Fruit fly (Drosophila melanogaster) whole organism, embryonic: ENCODE measurements around the gene ddbt.
A peak's percentile ranks its signal among the peaks of the same experiment; 100 is the strongest.

Source experiments
- Atf3 ChIP-seq: fragments of 200-800 bp; sonication (Bioruptor generic); optimal IDR thresholded peaks from 3 replicates; lab custom pipeline; 2016; ENCODE audit warnings: missing biosample characterization, missing genetic modification characterization
- B-H2 ChIP-seq: fragments of 200-800 bp; sonication (Bioruptor generic); optimal IDR thresholded peaks from 2 replicates; lab custom pipeline; 2018; ENCODE audit warnings: missing biosample characterization, mild to moderate bottlenecking, missing genetic modification characterization
- CG12769 ChIP-seq: fragments of 200-800 bp; sonication (Bioruptor generic); optimal IDR thresholded peaks from 2 replicates; lab custom pipeline; 2019; ENCODE audit warnings: missing biosample characterization, mild to moderate bottlenecking, missing genetic modification characterization, moderate library complexity
- CG14050 ChIP-seq: fragments of 200-800 bp; sonication (Bioruptor generic); IDR thresholded peaks from 3 replicates; pipeline ENCODE4 v1.3.6; 2022; ENCODE audit warnings: missing biosample characterization, missing genetic modification characterization
- CG14710 ChIP-seq: fragments of 200-800 bp; sonication (Bioruptor generic); optimal IDR thresholded peaks from 3 replicates; lab custom pipeline; 2019; ENCODE audit warnings: missing biosample characterization, mild to moderate bottlenecking, missing genetic modification characterization, moderate library complexity
- CG15601 ChIP-seq: fragments of 200-800 bp; sonication (Bioruptor generic); optimal IDR thresholded peaks from 3 replicates; lab custom pipeline; 2019; ENCODE audit warnings: missing biosample characterization, mild to moderate bottlenecking, missing genetic modification characterization, moderate library complexity
- CG1602 ChIP-seq: fragments of 200-800 bp; sonication (Bioruptor generic); optimal IDR thresholded peaks from 3 replicates; lab custom pipeline; 2016; ENCODE audit warnings: missing biosample characterization, missing genetic modification characterization
- CG1603 ChIP-seq: fragments of 200-800 bp; sonication (Bioruptor generic); optimal IDR thresholded peaks from 2 replicates; lab custom pipeline; 2019; ENCODE audit warnings: missing biosample characterization, mild to moderate bottlenecking, missing genetic modification characterization, moderate library complexity
- CG17186 ChIP-seq: fragments of 200-800 bp; sonication (Bioruptor generic); optimal IDR thresholded peaks from 3 replicates; lab custom pipeline; 2017; ENCODE audit warnings: missing biosample characterization, missing genetic modification reagents, missing genetic modification characterization
- CG17568 ChIP-seq: fragments of 200-800 bp; sonication (Bioruptor generic); optimal IDR thresholded peaks from 2 replicates; lab custom pipeline; 2018; ENCODE audit warnings: missing biosample characterization, mild to moderate bottlenecking, missing genetic modification characterization, moderate library complexity
- CG1792 ChIP-seq: fragments of 200-800 bp; sonication (Bioruptor generic); optimal IDR thresholded peaks from 2 replicates; lab custom pipeline; 2016; ENCODE audit warnings: missing biosample characterization, missing genetic modification characterization
- CG43689 ChIP-seq: fragments of 200-800 bp; sonication (Bioruptor generic); IDR thresholded peaks from 2 replicates; pipeline ENCODE4 v1.3.6; 2022; ENCODE audit warnings: missing biosample characterization, missing genetic modification characterization
- CG4404 ChIP-seq: fragments of 200-800 bp; sonication (Bioruptor generic); IDR thresholded peaks from 2 replicates; pipeline ENCODE4 v1.3.6; 2022; ENCODE audit warnings: missing biosample characterization, missing genetic modification characterization
- CG6854 ChIP-seq: fragments of 200-800 bp; sonication (Bioruptor generic); optimal IDR thresholded peaks from 3 replicates; lab custom pipeline; 2017; ENCODE audit warnings: missing biosample characterization, mild to moderate bottlenecking, missing genetic modification characterization
- CG7357 ChIP-seq: fragments of 200-800 bp; sonication (Bioruptor generic); IDR thresholded peaks from 3 replicates; pipeline ENCODE4 v1.3.6; 2022; ENCODE audit warnings: missing biosample characterization, missing genetic modification characterization
- CG8359 ChIP-seq: fragments of 200-800 bp; sonication (Bioruptor generic); optimal IDR thresholded peaks from 2 replicates; lab custom pipeline; 2017; ENCODE audit warnings: missing biosample characterization, mild to moderate bottlenecking, missing genetic modification characterization, borderline replicate concordance
- CG8924 ChIP-seq: fragments of 200-800 bp; optimal IDR thresholded peaks from 3 replicates; lab custom pipeline; 2019; ENCODE audit warnings: missing biosample characterization, mild to moderate bottlenecking, missing genetic modification characterization, moderate library complexity
- CTCF ChIP-seq: fragments of 200-800 bp; sonication (Bioruptor generic); optimal IDR thresholded peaks from 2 replicates; lab custom pipeline; 2017; ENCODE audit warnings: missing biosample characterization, mild to moderate bottlenecking, missing genetic modification characterization, moderate library complexity
- Dfd ChIP-seq, 2 experiments: fragments of >200 bp; optimal IDR thresholded peaks; 2 replicates each; lab custom pipeline; 2017; ENCODE audit warnings: missing biosample characterization in 2 of 2, missing genetic modification characterization in 2 of 2
- Ets97D ChIP-seq: fragments of 200-800 bp; sonication (Bioruptor generic); optimal IDR thresholded peaks from 3 replicates; lab custom pipeline; 2016; ENCODE audit warnings: missing biosample characterization, missing genetic modification characterization
- HHEX ChIP-seq: fragments of 200-800 bp; sonication (Bioruptor generic); optimal IDR thresholded peaks from 3 replicates; lab custom pipeline; 2017; ENCODE audit warnings: missing biosample characterization, mild to moderate bottlenecking, missing genetic modification characterization, missing genetic modification reagents
- HLHmδ ChIP-seq: fragments of 200-800 bp; sonication (Bioruptor generic); optimal IDR thresholded peaks from 2 replicates; lab custom pipeline; 2018; ENCODE audit warnings: missing biosample characterization, mild to moderate bottlenecking, missing genetic modification characterization, moderate library complexity
- Lhr ChIP-seq: fragments of 200-800 bp; sonication (Bioruptor generic); optimal IDR thresholded peaks from 3 replicates; lab custom pipeline; 2017; ENCODE audit warnings: mild to moderate bottlenecking, missing biosample characterization, missing genetic modification reagents, missing genetic modification characterization
- Med ChIP-seq: fragments of 200-800 bp; sonication (Bioruptor generic); peaks from one replicate; lab custom pipeline; 2016; ENCODE audit warnings: missing biosample characterization, missing genetic modification characterization, mild to moderate bottlenecking, inconsistent platforms, moderate library complexity
- Oaz ChIP-seq: fragments of 200-800 bp; sonication (Bioruptor generic); IDR thresholded peaks from 2 replicates; pipeline ENCODE4 v1.3.6; 2022; ENCODE audit warnings: missing biosample characterization, missing genetic modification characterization
- Oli ChIP-seq: fragments of 200-800 bp; sonication (Bioruptor generic); optimal IDR thresholded peaks from 2 replicates; lab custom pipeline; 2018; ENCODE audit warnings: missing biosample characterization, mild to moderate bottlenecking, missing genetic modification characterization, moderate library complexity
- Side ChIP-seq: fragments of 200-800 bp; sonication (Bioruptor generic); optimal IDR thresholded peaks from 2 replicates; lab custom pipeline; 2016; ENCODE audit warnings: missing biosample characterization, missing genetic modification characterization
- ab ChIP-seq: fragments of 200-800 bp; sonication (Bioruptor generic); optimal IDR thresholded peaks from 2 replicates; lab custom pipeline; 2016; ENCODE audit warnings: missing biosample characterization, missing genetic modification characterization
- ap ChIP-seq: fragments of 200-800 bp; sonication (Bioruptor generic); IDR thresholded peaks from 2 replicates; pipeline ENCODE4 v1.3.6; 2022; ENCODE audit warnings: missing biosample characterization, missing genetic modification characterization
- ara ChIP-seq: fragments of 200-800 bp; sonication (Bioruptor generic); IDR thresholded peaks from 2 replicates; pipeline ENCODE4 v1.3.6; 2022; ENCODE audit warnings: missing biosample characterization, missing genetic modification characterization
- caup ChIP-seq: fragments of 200-800 bp; sonication (Bioruptor generic); optimal IDR thresholded peaks from 3 replicates; lab custom pipeline; 2017; ENCODE audit warnings: missing biosample characterization, mild to moderate bottlenecking, missing genetic modification characterization, moderate library complexity; ENCODE audit not compliant: severe bottlenecking
- chm ChIP-seq: fragments of 200-800 bp; sonication (Bioruptor generic); IDR thresholded peaks from 2 replicates; pipeline ENCODE4 v1.3.6; 2022; ENCODE audit warnings: missing biosample characterization, missing genetic modification characterization
- dati ChIP-seq: fragments of 200-800 bp; sonication (Bioruptor generic); IDR thresholded peaks from 2 replicates; pipeline ENCODE4 v1.3.6; 2022; ENCODE audit warnings: missing biosample characterization, missing genetic modification characterization
- dmrt99B ChIP-seq: fragments of 200-800 bp; sonication (Bioruptor generic); optimal IDR thresholded peaks from 2 replicates; lab custom pipeline; 2018; ENCODE audit warnings: missing biosample characterization, mild to moderate bottlenecking, missing genetic modification characterization, moderate library complexity
- gsb ChIP-seq: fragments of 200-800 bp; sonication (Bioruptor generic); IDR thresholded peaks from 2 replicates; pipeline ENCODE4 v1.3.6; 2022; ENCODE audit warnings: missing biosample characterization, missing genetic modification characterization
- h ChIP-seq: fragments of >200 bp; optimal IDR thresholded peaks from 2 replicates; lab custom pipeline; 2017
- klu ChIP-seq: fragments of 200-800 bp; sonication (Bioruptor generic); IDR thresholded peaks from 2 replicates; pipeline ENCODE4 v1.3.6; 2022; ENCODE audit warnings: missing biosample characterization, missing genetic modification characterization
- lilli ChIP-seq: fragments of 200-800 bp; sonication (Bioruptor generic); optimal IDR thresholded peaks from 3 replicates; lab custom pipeline; 2016; ENCODE audit warnings: missing biosample characterization, missing genetic modification characterization
- lmd ChIP-seq: fragments of 200-800 bp; sonication (Bioruptor generic); IDR thresholded peaks from 2 replicates; pipeline ENCODE4 v1.3.6; 2022; ENCODE audit warnings: missing biosample characterization, missing genetic modification characterization
- lola ChIP-seq, 3 experiments: fragments of >200 bp in 2 of 3; fragments of 200-800 bp in 1 of 3; sonication (Bioruptor generic) in 1 of 3; optimal IDR thresholded peaks; 2 replicates each; lab custom pipeline; 2017 to 2019; ENCODE audit warnings: missing biosample characterization in 3 of 3, missing genetic modification characterization in 3 of 3, mild to moderate bottlenecking in 1 of 3, moderate library complexity in 1 of 3
- mirr ChIP-seq: fragments of 200-800 bp; sonication (Bioruptor generic); optimal IDR thresholded peaks from 3 replicates; lab custom pipeline; 2018; ENCODE audit warnings: missing biosample characterization, mild to moderate bottlenecking, missing genetic modification characterization
- mld ChIP-seq: fragments of 200-800 bp; sonication (Bioruptor generic); IDR thresholded peaks from 3 replicates; pipeline ENCODE4 v1.3.6; 2022; ENCODE audit warnings: missing biosample characterization, missing genetic modification characterization; ENCODE audit not compliant: partially characterized antibody
- oc ChIP-seq: fragments of 200-800 bp; sonication (Bioruptor generic); optimal IDR thresholded peaks from 2 replicates; lab custom pipeline; 2018; ENCODE audit warnings: missing biosample characterization, mild to moderate bottlenecking, missing genetic modification characterization, moderate library complexity
- ranshi ChIP-seq: fragments of 200-800 bp; sonication (Bioruptor generic); IDR thresholded peaks from 2 replicates; pipeline ENCODE4 v1.3.6; 2022; ENCODE audit warnings: missing biosample characterization, missing genetic modification characterization
- schlank ChIP-seq: fragments of 200-800 bp; sonication (Bioruptor generic); optimal IDR thresholded peaks from 2 replicates; lab custom pipeline; 2018; ENCODE audit warnings: missing biosample characterization, mild to moderate bottlenecking, missing genetic modification characterization
- sens-2 ChIP-seq: fragments of 200-800 bp; sonication (Bioruptor generic); IDR thresholded peaks from 2 replicates; pipeline ENCODE4 v1.3.6; 2022; ENCODE audit warnings: missing biosample characterization, missing genetic modification characterization
- sima ChIP-seq: fragments of 200-800 bp; sonication (Bioruptor generic); optimal IDR thresholded peaks from 2 replicates; lab custom pipeline; 2016; ENCODE audit warnings: missing biosample characterization, missing genetic modification characterization
- stwl ChIP-seq: fragments of 200-800 bp; sonication (Bioruptor generic); optimal IDR thresholded peaks from 3 replicates; lab custom pipeline; 2018; ENCODE audit warnings: missing biosample characterization, mild to moderate bottlenecking, missing genetic modification characterization, moderate library complexity
- tin ChIP-seq: fragments of 200-800 bp; sonication (Bioruptor generic); optimal IDR thresholded peaks from 3 replicates; lab custom pipeline; 2016; ENCODE audit warnings: missing biosample characterization, missing genetic modification characterization
- tio ChIP-seq: fragments of 200-800 bp; sonication (Bioruptor generic); optimal IDR thresholded peaks from 2 replicates; lab custom pipeline; 2017; ENCODE audit warnings: missing biosample characterization, missing genetic modification characterization, inconsistent platforms

ddbt gene

dm6 chr3L:270760-271500 lies 46.0 kb upstream of the ddbt start, which contains the start of gene miple2 (continued):
- no peak for TF ChIP-seq ab
- no peak for TF ChIP-seq CG8359 (GFP tag; lab: Kevin White, UChicago)
- TF ChIP-seq schlank, result no peak
- no peak for TF ChIP-seq tin (GFP tag; lab: Kevin White, UChicago)
- peak; percentile 53; the same call in 1 of the 2 replicates for TF ChIP-seq ara (GFP tag; lab: Robert Waterston, UW)
- no peak for TF ChIP-seq dati (GFP tag; lab: Robert Waterston, UW)
- no peak for TF ChIP-seq sima (GFP tag; lab: Kevin White, UChicago)
- TF ChIP-seq CG7357 (GFP tag; lab: Robert Waterston, UW), result no peak
- peak; percentile 83 for TF ChIP-seq mirr (GFP tag; lab: Kevin White, UChicago)
- TF ChIP-seq h, result no peak
- TF ChIP-seq sens-2 (GFP tag; lab: Robert Waterston, UW), result no peak
- peak; percentile 28 for TF ChIP-seq caup
- TF ChIP-seq Side (GFP tag; lab: Kevin White, UChicago), result peak; percentile 53
- TF ChIP-seq Lhr (GFP tag; lab: Kevin White, UChicago), result peak; percentile 46
- TF ChIP-seq CG1602 (GFP tag; lab: Kevin White, UChicago), result no peak
- peak; percentile 56 for TF ChIP-seq HHEX (GFP tag; lab: Kevin White, UChicago)
- peak; percentile 80 for TF ChIP-seq HLHmδ (GFP tag; lab: Kevin White, UChicago)
- peak; percentile 59 for TF ChIP-seq CG12769 (tag; lab: Kevin White, UChicago)
- no peak for TF ChIP-seq CG14050
- peak; percentile 25 for TF ChIP-seq CG17568 (GFP tag; lab: Kevin White, UChicago)
- peak; percentile 40 for TF ChIP-seq CG1792 (GFP tag; lab: Kevin White, UChicago)
- peak; percentile 31 for TF ChIP-seq CG6854 (GFP tag; lab: Kevin White, UChicago)
- no peak for TF ChIP-seq Oaz (GFP tag; lab: Robert Waterston, UW)
- peak; percentile 66 for TF ChIP-seq Med (GFP tag; lab: Kevin White, UChicago)
- peak; percentile 53 for TF ChIP-seq lilli (GFP tag; lab: Kevin White, UChicago)
- TF ChIP-seq CG1603 (tag; lab: Kevin White, UChicago), result peak; percentile 8
- TF ChIP-seq CG17186 (GFP tag; lab: Kevin White, UChicago), result no peak
- TF ChIP-seq CG8924 (tag; lab: Kevin White, UChicago), result peak; percentile 34
- TF ChIP-seq chm (GFP tag; lab: Robert Waterston, UW), result 0 out of 2 replicates have a peak, but pooled peaks have one; percentile 39
- no peak for TF ChIP-seq ranshi
- TF ChIP-seq CG4404 (GFP tag; lab: Robert Waterston, UW), result no peak
- no peak for TF ChIP-seq gsb (GFP tag; lab: Robert Waterston, UW)
- no peak for TF ChIP-seq klu
- no peak for TF ChIP-seq tio
- TF ChIP-seq stwl, result no peak
- TF ChIP-seq mld (GFP tag; lab: Robert Waterston, UW), result no peak
- TF ChIP-seq ap (GFP tag; lab: Robert Waterston, UW), result no peak
- peak; percentile 61 for TF ChIP-seq dmrt99B
- TF ChIP-seq B-H2 (GFP tag; lab: Kevin White, UChicago), result no peak
- peak; percentile 29 for TF ChIP-seq oc (tag; lab: Kevin White, UChicago)
- TF ChIP-seq CG15601 (tag; lab: Kevin White, UChicago), result peak; percentile 72
- 0 out of 2 replicates have a peak, but pooled peaks have one; percentile 12 for TF ChIP-seq lmd (GFP tag; lab: Robert Waterston, UW)
- TF ChIP-seq CG14710 (tag; lab: Kevin White, UChicago), result peak; percentile 55
- no peak for TF ChIP-seq Dfd (GFP tag; optimal IDR thresholded peaks at IDR 0.05; lab: Kevin White, UChicago)
- TF ChIP-seq Ets97D (GFP tag; lab: Kevin White, UChicago), result no peak
- peak; percentile 55 for TF ChIP-seq Oli
- peak in 1 of 3 experiments; percentile 62 for TF ChIP-seq lola (GFP tag; optimal IDR thresholded peaks at IDR 0.05; lab: Kevin White, UChicago)
- TF ChIP-seq Atf3 (GFP tag; lab: Kevin White, UChicago), result no peak
- TF ChIP-seq CTCF (GFP tag; lab: Kevin White, UChicago), result no peak
- TF ChIP-seq CG43689, result no peak
